Fruit fly (Drosophila melanogaster): Measurements from ENCODE around the gene lmgB.

The lmgB gene

DNA sequence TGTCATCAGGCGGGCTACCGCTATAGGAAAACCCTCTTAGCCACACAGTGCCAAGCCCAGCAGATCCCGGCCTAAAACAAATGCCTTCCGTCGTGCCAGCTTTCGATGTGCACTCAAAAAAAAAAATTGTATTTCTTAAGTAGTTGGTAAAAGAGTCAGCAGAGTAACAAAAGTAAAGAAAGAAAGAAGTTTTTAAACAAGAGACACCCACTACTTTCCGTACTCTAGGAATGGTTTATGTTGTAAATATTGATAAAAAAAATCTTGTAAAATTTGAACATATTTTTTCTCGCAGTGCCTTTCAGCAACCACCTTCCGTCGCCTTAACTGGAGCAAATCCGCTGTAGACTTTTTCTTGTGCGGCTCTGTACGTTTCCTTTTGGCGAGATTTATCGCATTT lies 44.5 kb upstream of the lmgB start (continued):
- TF ChIP-seq Dfd (GFP tag; optimal IDR thresholded peaks at IDR 0.05) (no peak), tna (GFP tag; IDR thresholded peaks at IDR 0.05; ENCODE audit: partially characterized antibody) (no peak), amos (GFP tag; IDR thresholded peaks at IDR 0.05; ENCODE audit: partially characterized antibody) (no peak), CG11560 (tag; IDR thresholded peaks at IDR 0.05) (no peak), CG16813 (GFP tag; IDR thresholded peaks at IDR 0.05; ENCODE audit: partially characterized antibody) (no peak), org-1 (GFP tag; optimal IDR thresholded peaks at IDR 0.05) (peak; percentile 6), bigmax (GFP tag; optimal IDR thresholded peaks at IDR 0.05) (no peak), CG6791 (GFP tag; IDR thresholded peaks at IDR 0.05; ENCODE audit: partially characterized antibody) (no peak), CG4617 (GFP tag; optimal IDR thresholded peaks at IDR 0.05; ENCODE audit: borderline replicate concordance) (no peak), Doc2 (GFP tag; IDR thresholded peaks at IDR 0.05) (no peak), CG9817 (tag; optimal IDR thresholded peaks at IDR 0.05) (peak; percentile 25), CG3065 (GFP tag; optimal IDR thresholded peaks at IDR 0.05) (no peak), CG7357 (GFP tag; IDR thresholded peaks at IDR 0.05) (no peak), CG5180 (GFP tag; optimal IDR thresholded peaks at IDR 0.05) (no peak), CG8765 (GFP tag; IDR thresholded peaks at IDR 0.05) (no peak), CG9609 (GFP tag; optimal IDR thresholded peaks at IDR 0.05) (peak; percentile 36), Ada2b (GFP tag; IDR thresholded peaks at IDR 0.05) (no peak; the same call in 1 of the 2 replicates), salm (tag; optimal IDR thresholded peaks at IDR 0.05) (no peak), CG13123 (GFP tag; optimal IDR thresholded peaks at IDR 0.05) (no peak), Rfx (GFP tag; IDR thresholded peaks at IDR 0.05) (no peak), pho (GFP tag; optimal IDR thresholded peaks at IDR 0.05) (peak; percentile 27), NC2α (GFP tag; optimal IDR thresholded peaks at IDR 0.05) (peak; percentile 28), knrl (GFP tag; IDR thresholded peaks at IDR 0.05; ENCODE audit: partially characterized antibody) (no peak), CG12942 (GFP tag; optimal IDR thresholded peaks at IDR 0.05) (no peak), MESR4 (GFP tag; optimal IDR thresholded peaks at IDR 0.05) (no peak), CG3726 (GFP tag; IDR thresholded peaks at IDR 0.05) (no peak), CG31224 (GFP tag; IDR thresholded peaks at IDR 0.05) (no peak), wek (GFP tag; optimal IDR thresholded peaks at IDR 0.05) (no peak), Opbp (GFP tag; IDR thresholded peaks at IDR 0.05; ENCODE audit: partially characterized antibody) (no peak), CG11695 (GFP tag; IDR thresholded peaks at IDR 0.05) (no peak), bcd (GFP tag; optimal IDR thresholded peaks at IDR 0.05) (peak; percentile 31), otp (GFP tag; IDR thresholded peaks at IDR 0.05) (no peak), Xrp1 (GFP tag; IDR thresholded peaks at IDR 0.05) (peak; percentile 64), zfh1 (GFP tag; IDR thresholded peaks at IDR 0.05) (0 out of 3 replicates have a peak, but pooled peaks have one; percentile 48), Mes4 (GFP tag; optimal IDR thresholded peaks at IDR 0.05) (peak; percentile 20), Dref (GFP tag; IDR thresholded peaks at IDR 0.05) (no peak), CG7987 (GFP tag; optimal IDR thresholded peaks at IDR 0.05) (no peak), CG3995 (GFP tag; optimal IDR thresholded peaks at IDR 0.05) (no peak), CrebB (tag; optimal IDR thresholded peaks at IDR 0.05) (no peak), zen (tag; optimal IDR thresholded peaks at IDR 0.05) (no peak), Awh (GFP tag; IDR thresholded peaks at IDR 0.05) (no peak), chm (GFP tag; IDR thresholded peaks at IDR 0.05) (no peak), CG6813 (GFP tag; optimal IDR thresholded peaks at IDR 0.05) (peak; percentile 40), CG13424 (tag; optimal IDR thresholded peaks at IDR 0.05) (peak; percentile 58), CG17568 (GFP tag; optimal IDR thresholded peaks at IDR 0.05) (peak; percentile 6), nmo (GFP tag; optimal IDR thresholded peaks at IDR 0.05) (peak; percentile 42), Sry-β (GFP tag; optimal IDR thresholded peaks at IDR 0.05) (no peak), CG16863 (GFP tag; optimal IDR thresholded peaks at IDR 0.05) (peak; percentile 55), cas (GFP tag; IDR thresholded peaks at IDR 0.05) (no peak), ara (GFP tag; IDR thresholded peaks at IDR 0.05) (no peak), Deaf1 (tag; optimal IDR thresholded peaks at IDR 0.05) (peak; percentile 27)
